Worm (Caenorhabditis elegans): ENCODE measurements around the gene irg-8.

DNA sequence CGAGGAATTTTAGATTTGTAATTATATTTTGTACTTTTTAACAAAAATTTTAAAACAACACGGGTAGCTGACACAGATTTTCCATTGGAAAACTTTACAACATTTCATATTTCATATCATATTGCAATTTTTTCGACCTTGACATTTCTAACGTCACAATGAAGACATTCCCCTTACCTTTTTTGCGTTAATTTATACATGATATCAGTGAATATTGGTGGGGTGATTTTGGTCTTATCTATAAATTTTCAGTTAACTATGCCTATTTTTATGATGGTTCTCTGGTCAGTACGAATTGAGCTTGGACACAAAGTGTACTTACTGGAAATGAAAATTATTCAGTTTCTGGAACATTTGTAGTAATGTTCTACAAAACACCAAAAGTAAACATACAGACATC lies 33.0 kb downstream of the irg-8 start:
- TF ChIP-seq ceh-82 (tag; optimal IDR thresholded peaks at IDR 0.05) (no peak), pha-4 (tag; optimal IDR thresholded peaks at IDR 0.05) (no peak), nhr-25 (tag; optimal IDR thresholded peaks at IDR 0.05) (no peak), nhr-76 (tag; optimal IDR thresholded peaks at IDR 0.05) (no peak), mdl-1 (tag; optimal IDR thresholded peaks at IDR 0.05) (no peak), unc-62 (GFP tag; optimal IDR thresholded peaks at IDR 0.05) (no peak)
